Worm (Caenorhabditis elegans): Measurements from ENCODE around the gene W05H7.1.

W05H7.1 gene

ce11 chrX:1487096-1487495 is 36.5 kb downstream of the W05H7.1 start (continued):
- TF ChIP-seq dox-1 (GFP tag; IDR thresholded peaks at IDR 0.05) (peak; percentile 13; the same call in 1 of the 2 replicates), ceh-58 (GFP tag; IDR thresholded peaks at IDR 0.05) (no peak), B0035.1 (tag; optimal IDR thresholded peaks at IDR 0.05) (no peak), tbp1 (GFP tag; optimal IDR thresholded peaks at IDR 0.05) (no peak), ceh-40 (GFP tag; IDR thresholded peaks at IDR 0.05) (no peak), F55B11.4 (tag; optimal IDR thresholded peaks at IDR 0.05; ENCODE audit: borderline replicate concordance, insufficient read depth) (no peak), atf-7 (tag; optimal IDR thresholded peaks at IDR 0.05) (no peak), nhr-90 (tag; optimal IDR thresholded peaks at IDR 0.05) (no peak), hrde-1 (tag; optimal IDR thresholded peaks at IDR 0.05; ENCODE audit: borderline replicate concordance) (no peak), pbrm-1 (GFP tag; IDR thresholded peaks at IDR 0.05) (no peak), F49E8.2 (tag; optimal IDR thresholded peaks at IDR 0.05; ENCODE audit: insufficient read depth) (no peak), Y53F4B.3 (GFP tag; IDR thresholded peaks at IDR 0.05) (no peak), unc-62 (GFP tag; optimal IDR thresholded peaks at IDR 0.05) (no peak), nhr-179 (tag; optimal IDR thresholded peaks at IDR 0.05) (no peak), gei-17 (GFP tag; optimal IDR thresholded peaks at IDR 0.05) (no peak), attf-3 (GFP tag; conservative IDR thresholded peaks at IDR 0.05) (no peak), Y67H2A.10 (GFP tag; conservative IDR thresholded peaks at IDR 0.05) (no peak), dpff-1 (tag; optimal IDR thresholded peaks at IDR 0.05) (peak; percentile 35), die-1 (tag; optimal IDR thresholded peaks at IDR 0.05) (no peak), F57A8.1 (GFP tag; optimal IDR thresholded peaks at IDR 0.05) (no peak), zim-3 (tag; optimal IDR thresholded peaks at IDR 0.05) (peak; percentile 72), mel-28 (tag; optimal IDR thresholded peaks at IDR 0.05; ENCODE audit: borderline replicate concordance) (no peak), Y95B8A.8 (GFP tag; IDR thresholded peaks at IDR 0.05) (no peak)

- TF ChIP-seq mes-4 (tag; optimal IDR thresholded peaks at IDR 0.05) (no peak), madf-3 (GFP tag; IDR thresholded peaks at IDR 0.05) (0 out of 2 replicates have a peak, but pooled peaks have one; percentile 47), die-1 (tag; optimal IDR thresholded peaks at IDR 0.05) (no peak), nhr-179 (tag; optimal IDR thresholded peaks at IDR 0.05) (no peak), lag-1 (GFP tag; IDR thresholded peaks at IDR 0.05) (no peak), B0261.1 (tag; optimal IDR thresholded peaks at IDR 0.05) (no peak), egrh-3 (GFP tag; IDR thresholded peaks at IDR 0.05) (no peak), aptf-3 (GFP tag; IDR thresholded peaks at IDR 0.05) (no peak), nhr-120 (GFP tag; IDR thresholded peaks at IDR 0.05) (0 out of 2 replicates have a peak, but pooled peaks have one; percentile 16), T07F8.4 (tag; optimal IDR thresholded peaks at IDR 0.05) (no peak), madf-10 (tag; optimal IDR thresholded peaks at IDR 0.05) (no peak), lin-26 (GFP tag; IDR thresholded peaks at IDR 0.05) (no peak), Y67H2A.10 (GFP tag; conservative IDR thresholded peaks at IDR 0.05) (no peak), Y95B8A.8 (GFP tag; IDR thresholded peaks at IDR 0.05) (no peak), snpc-4 (GFP tag; optimal IDR thresholded peaks at IDR 0.05) (no peak), snpc-4 (tag; optimal IDR thresholded peaks at IDR 0.05) (no peak), fkh-3 (tag; optimal IDR thresholded peaks at IDR 0.05) (no peak), xnd-1 (tag; optimal IDR thresholded peaks at IDR 0.05) (no peak), bed-1 (GFP tag; IDR thresholded peaks at IDR 0.05) (no peak), dox-1 (GFP tag; IDR thresholded peaks at IDR 0.05) (peak; percentile 36; the same call in 1 of the 2 replicates), ekl-4 (GFP tag; IDR thresholded peaks at IDR 0.05) (no peak), unc-130 (GFP tag; optimal IDR thresholded peaks at IDR 0.05) (no peak), cebp-1 (GFP tag; IDR thresholded peaks at IDR 0.05) (no peak), cebp-1 (tag; optimal IDR thresholded peaks at IDR 0.05) (no peak), F23B12.7 (tag; optimal IDR thresholded peaks at IDR 0.05; ENCODE audit: insufficient read depth) (no peak), hsf-1 (GFP tag; IDR thresholded peaks at IDR 0.05) (0 out of 2 replicates have a peak, but pooled peaks have one; percentile 22), ceh-58 (GFP tag; IDR thresholded peaks at IDR 0.05) (0 out of 2 replicates have a peak, but pooled peaks have one; percentile 50), nfyb-1 (GFP tag; IDR thresholded peaks at IDR 0.05) (peak; percentile 59; the same call in 1 of the 2 replicates), sptf-2 (GFP tag; optimal IDR thresholded peaks at IDR 0.05) (no peak), ztf-18 (tag; optimal IDR thresholded peaks at IDR 0.05) (no peak), chd-7 (tag; optimal IDR thresholded peaks at IDR 0.05) (peak; percentile 56)
Measured at ce11 chrX:1488775-1489174, 38.2 kb downstream of the W05H7.1 start.

Measured in whole organism, young adult.